Fruit fly (Drosophila melanogaster) whole organism, prepupa: ENCODE data around the gene CG34241.
A peak's percentile ranks its signal among the peaks of the same experiment; 100 is the strongest.

Source experiments
- CG10669 ChIP-seq: fragments of 200-800 bp; sonication (Bioruptor generic); optimal IDR thresholded peaks from 3 replicates; lab custom pipeline; 2018; ENCODE audit warnings: missing biosample characterization, mild to moderate bottlenecking, missing genetic modification characterization, moderate library complexity
- CG1621 ChIP-seq: fragments of 200-800 bp; sonication (Bioruptor generic); optimal IDR thresholded peaks from 3 replicates; lab custom pipeline; 2018; ENCODE audit warnings: missing biosample characterization, mild to moderate bottlenecking, missing genetic modification characterization
- CG16779 ChIP-seq: fragments of 200-800 bp; sonication (Bioruptor generic); optimal IDR thresholded peaks from 3 replicates; lab custom pipeline; 2017; ENCODE audit warnings: missing biosample characterization, mild to moderate bottlenecking, missing genetic modification characterization
- CG3032 ChIP-seq: fragments of 200-800 bp; optimal IDR thresholded peaks from 2 replicates; lab custom pipeline; 2019; ENCODE audit warnings: missing biosample characterization, mild to moderate bottlenecking, missing genetic modification characterization, moderate library complexity
- CG31627 ChIP-seq: fragments of 200-800 bp; sonication (Bioruptor generic); optimal IDR thresholded peaks from 3 replicates; lab custom pipeline; 2016; ENCODE audit warnings: missing biosample characterization, missing genetic modification characterization
- CG32006 ChIP-seq: fragments of 200-800 bp; sonication (Bioruptor generic); optimal IDR thresholded peaks from 3 replicates; lab custom pipeline; 2017; ENCODE audit warnings: missing biosample characterization, mild to moderate bottlenecking, missing genetic modification characterization
- CG34406 ChIP-seq: fragments of 200-800 bp; sonication (Bioruptor generic); optimal IDR thresholded peaks from 3 replicates; lab custom pipeline; 2016; ENCODE audit warnings: missing biosample characterization, missing genetic modification characterization
- CG6163 ChIP-seq: fragments of 200-800 bp; sonication (Bioruptor generic); IDR thresholded peaks from 3 replicates; pipeline ENCODE4 v1.3.6; 2022; ENCODE audit warnings: missing biosample characterization, missing genetic modification characterization
- CG6276 ChIP-seq: fragments of 200-800 bp; sonication (Bioruptor generic); optimal IDR thresholded peaks from 2 replicates; lab custom pipeline; 2017; ENCODE audit warnings: missing biosample characterization, mild to moderate bottlenecking, missing genetic modification characterization
- CG6792 ChIP-seq: fragments of 200-800 bp; sonication (Bioruptor generic); optimal IDR thresholded peaks from 3 replicates; lab custom pipeline; 2016; ENCODE audit warnings: missing biosample characterization, missing genetic modification characterization
- CG6808 ChIP-seq: fragments of 200-800 bp; sonication (Bioruptor generic); optimal IDR thresholded peaks from 3 replicates; lab custom pipeline; 2017; ENCODE audit warnings: missing biosample characterization, missing genetic modification characterization, mild to moderate bottlenecking, moderate library complexity, missing genetic modification reagents
- CG7368 ChIP-seq: fragments of 200-800 bp; sonication (Bioruptor generic); optimal IDR thresholded peaks from 3 replicates; lab custom pipeline; 2016; ENCODE audit warnings: missing biosample characterization, missing genetic modification characterization
- CG8119 ChIP-seq: fragments of 200-800 bp; sonication (Bioruptor generic); IDR thresholded peaks from 3 replicates; pipeline ENCODE4 v1.3.6; 2022; ENCODE audit warnings: missing biosample characterization, missing genetic modification characterization
- CG8632 ChIP-seq: fragments of 200-800 bp; sonication (Bioruptor generic); optimal IDR thresholded peaks from 3 replicates; lab custom pipeline; 2016; ENCODE audit warnings: missing biosample characterization, missing genetic modification characterization
- CG9139 ChIP-seq: fragments of 200-800 bp; sonication (Bioruptor generic); optimal IDR thresholded peaks from 3 replicates; lab custom pipeline; 2017; ENCODE audit warnings: missing biosample characterization, mild to moderate bottlenecking, missing genetic modification characterization
- Eip75B ChIP-seq: fragments of 200-800 bp; sonication (Bioruptor generic); optimal IDR thresholded peaks from 3 replicates; lab custom pipeline; 2016; ENCODE audit warnings: missing biosample characterization, missing genetic modification characterization
- Eip78C ChIP-seq: fragments of 200-800 bp; sonication (Bioruptor generic); peaks from one replicate; lab custom pipeline; 2016; ENCODE audit warnings: missing biosample characterization, missing genetic modification characterization
- Ets21C ChIP-seq: fragments of 200-800 bp; sonication (Bioruptor generic); optimal IDR thresholded peaks from 3 replicates; lab custom pipeline; 2016; ENCODE audit warnings: missing biosample characterization, missing genetic modification characterization
- Ets96B ChIP-seq: fragments of 200-800 bp; optimal IDR thresholded peaks from 2 replicates; lab custom pipeline; 2019; ENCODE audit warnings: missing biosample characterization, mild to moderate bottlenecking, missing genetic modification characterization, moderate library complexity
- Hr39 ChIP-seq: fragments of 200-800 bp; sonication (Bioruptor generic); optimal IDR thresholded peaks from 2 replicates; lab custom pipeline; 2016; ENCODE audit warnings: missing biosample characterization, missing genetic modification characterization
- Lpt ChIP-seq: fragments of 200-800 bp; sonication (Bioruptor generic); optimal IDR thresholded peaks from 3 replicates; lab custom pipeline; 2016; ENCODE audit warnings: missing biosample characterization, missing genetic modification characterization
- Met ChIP-seq: fragments of 200-800 bp; sonication (Bioruptor generic); optimal IDR thresholded peaks from 3 replicates; lab custom pipeline; 2016; ENCODE audit warnings: missing biosample characterization, missing genetic modification characterization
- OdsH ChIP-seq: fragments of 200-800 bp; sonication (Bioruptor generic); optimal IDR thresholded peaks from 3 replicates; lab custom pipeline; 2016; ENCODE audit warnings: missing biosample characterization, missing genetic modification characterization
- Smox ChIP-seq: fragments of 200-800 bp; sonication (Bioruptor generic); optimal IDR thresholded peaks from 3 replicates; lab custom pipeline; 2016; ENCODE audit warnings: missing biosample characterization, missing genetic modification characterization
- Sox102F ChIP-seq: fragments of 200-800 bp; sonication (Bioruptor generic); optimal IDR thresholded peaks from 2 replicates; lab custom pipeline; 2016; ENCODE audit warnings: missing biosample characterization, mild to moderate bottlenecking, missing genetic modification characterization
- Sox14 ChIP-seq: fragments of 200-800 bp; sonication (Bioruptor generic); optimal IDR thresholded peaks from 3 replicates; lab custom pipeline; 2016; ENCODE audit warnings: missing biosample characterization, missing genetic modification characterization
- Sox15 ChIP-seq: fragments of 200-800 bp; sonication (Bioruptor generic); optimal IDR thresholded peaks from 3 replicates; lab custom pipeline; 2016; ENCODE audit warnings: missing biosample characterization, missing genetic modification characterization
- achi ChIP-seq: fragments of 200-800 bp; sonication (Bioruptor generic); optimal IDR thresholded peaks from 3 replicates; lab custom pipeline; 2016; ENCODE audit warnings: missing biosample characterization, missing genetic modification characterization
- acj6 ChIP-seq: fragments of 200-800 bp; sonication (Bioruptor generic); optimal IDR thresholded peaks from 3 replicates; lab custom pipeline; 2016; ENCODE audit warnings: missing biosample characterization, missing genetic modification characterization
- cyc ChIP-seq: fragments of 200-800 bp; sonication (Bioruptor generic); optimal IDR thresholded peaks from 3 replicates; lab custom pipeline; 2016; ENCODE audit warnings: missing biosample characterization, missing genetic modification characterization
- eg ChIP-seq: fragments of 200-800 bp; sonication (Bioruptor generic); IDR thresholded peaks from 3 replicates; pipeline ENCODE4 v1.3.6; 2022; ENCODE audit warnings: missing biosample characterization, missing genetic modification characterization
- esn ChIP-seq: fragments of 200-800 bp; sonication (Bioruptor generic); optimal IDR thresholded peaks from 2 replicates; lab custom pipeline; 2016; ENCODE audit warnings: missing biosample characterization, mild to moderate bottlenecking, missing genetic modification characterization, moderate library complexity
- fd59A ChIP-seq: fragments of 200-800 bp; sonication (Bioruptor generic); optimal IDR thresholded peaks from 2 replicates; lab custom pipeline; 2017; ENCODE audit warnings: missing biosample characterization, mild to moderate bottlenecking, missing genetic modification characterization, missing genetic modification reagents
- fkh ChIP-seq: fragments of 200-800 bp; sonication (Bioruptor generic); optimal IDR thresholded peaks from 3 replicates; lab custom pipeline; 2017; ENCODE audit warnings: missing biosample characterization, mild to moderate bottlenecking, missing genetic modification characterization, moderate library complexity
- lz ChIP-seq: fragments of 200-800 bp; sonication (Bioruptor generic); optimal IDR thresholded peaks from 3 replicates; lab custom pipeline; 2016; ENCODE audit warnings: missing biosample characterization, missing genetic modification characterization
- pdm3 ChIP-seq: fragments of 200-800 bp; sonication (Bioruptor generic); optimal IDR thresholded peaks from 3 replicates; lab custom pipeline; 2016; ENCODE audit warnings: missing biosample characterization, missing genetic modification characterization
- salr ChIP-seq, 2 experiments: fragments of 200-800 bp; sonication (Bioruptor generic); optimal IDR thresholded peaks; 3 replicates each; lab custom pipeline; 2016 to 2018; ENCODE audit warnings: missing biosample characterization in 2 of 2, missing genetic modification characterization in 2 of 2, mild to moderate bottlenecking in 1 of 2
- ss ChIP-seq, 2 experiments: fragments of 200-800 bp; sonication (Bioruptor generic); optimal IDR thresholded peaks; 2 replicates in 1 of 2; 3 replicates in 1 of 2; lab custom pipeline; 2017 to 2018; ENCODE audit warnings: mild to moderate bottlenecking in 2 of 2, missing biosample characterization in 2 of 2, missing genetic modification characterization in 2 of 2, moderate library complexity in 1 of 2
- svp ChIP-seq: fragments of 200-800 bp; sonication (Bioruptor generic); peaks from one replicate; lab custom pipeline; 2016; ENCODE audit warnings: missing biosample characterization, missing genetic modification characterization
- topi ChIP-seq: fragments of 200-800 bp; sonication (Bioruptor generic); optimal IDR thresholded peaks from 3 replicates; lab custom pipeline; 2016; ENCODE audit warnings: missing biosample characterization, missing genetic modification characterization
- vri ChIP-seq: fragments of 200-800 bp; sonication (Bioruptor generic); optimal IDR thresholded peaks from 3 replicates; lab custom pipeline; 2016; ENCODE audit warnings: missing biosample characterization, mild to moderate bottlenecking, missing genetic modification characterization

The CG34241 gene

dm6 chr3L:12090898-12091685, 36.7 kb upstream of the CG34241 start (continued):
- TF ChIP-seq Sox102F (GFP tag; lab: Kevin White, UChicago) (peak; percentile 38), vri (no peak), Hr39 (GFP tag; lab: Kevin White, UChicago) (peak; percentile 22), Lpt (GFP tag; lab: Kevin White, UChicago) (peak; percentile 12), CG8632 (GFP tag; lab: Kevin White, UChicago) (peak; percentile 2)

dm6 chr3L:12092860-12093359, 34.9 kb upstream of the CG34241 start:
- TF ChIP-seq CG6163 (GFP tag; lab: Robert Waterston, UW) (0 out of 3 replicates have a peak, but pooled peaks have one; percentile 9), fkh (GFP tag; lab: Kevin White, UChicago) (no peak)

dm6 chr3L:12095960-12096359, 31.8 kb upstream of the CG34241 start:
- TF ChIP-seq Sox14 (GFP tag; lab: Kevin White, UChicago) (no peak), CG32006 (GFP tag; lab: Kevin White, UChicago) (no peak), CG6808 (no peak), Sox15 (no peak), CG7368 (GFP tag; lab: Kevin White, UChicago) (no peak), CG10669 (GFP tag; lab: Kevin White, UChicago) (no peak), ss (GFP tag; optimal IDR thresholded peaks at IDR 0.05; lab: Kevin White, UChicago) (no peak), lz (GFP tag; lab: Kevin White, UChicago) (peak; percentile 31), Lpt (GFP tag; lab: Kevin White, UChicago) (no peak), Ets21C (GFP tag; lab: Kevin White, UChicago) (no peak), Eip78C (GFP tag; lab: Kevin White, UChicago) (no peak), eg (no peak), CG6792 (GFP tag; lab: Kevin White, UChicago) (no peak), Eip75B (GFP tag; lab: Kevin White, UChicago) (peak; percentile 2), CG6276 (no peak), topi (GFP tag; lab: Kevin White, UChicago) (peak; percentile 20), fd59A (GFP tag; lab: Kevin White, UChicago) (no peak), achi (GFP tag; lab: Kevin White, UChicago) (no peak), CG34406 (peak; percentile 4), acj6 (GFP tag; lab: Kevin White, UChicago) (no peak), CG1621 (tag; lab: Kevin White, UChicago) (no peak), esn (peak; percentile 66), CG16779 (tag; lab: Kevin White, UChicago) (no peak), OdsH (GFP tag; lab: Kevin White, UChicago) (peak; percentile 2), Met (peak; percentile 37), Hr39 (GFP tag; lab: Kevin White, UChicago) (peak; percentile 1), pdm3 (GFP tag; lab: Kevin White, UChicago) (peak; percentile 16), CG9139 (GFP tag; lab: Kevin White, UChicago) (no peak), CG3032 (no peak), Ets96B (tag; lab: Kevin White, UChicago) (no peak), Sox102F (GFP tag; lab: Kevin White, UChicago) (no peak), cyc (GFP tag; lab: Kevin White, UChicago) (peak; percentile 28), svp (GFP tag; lab: Kevin White, UChicago) (peak; percentile 69), CG8119 (no peak), salr (GFP tag; optimal IDR thresholded peaks at IDR 0.05; lab: Kevin White, UChicago) (no peak), CG6163 (GFP tag; lab: Robert Waterston, UW) (no peak), vri (no peak), CG31627 (GFP tag; lab: Kevin White, UChicago) (peak; percentile 8), Smox (peak; percentile 31)
